Worm (Caenorhabditis elegans): ENCODE data around the gene col-12.
A peak's percentile ranks its signal among the peaks of the same experiment; 100 is the strongest.

col-12 gene

DNA sequence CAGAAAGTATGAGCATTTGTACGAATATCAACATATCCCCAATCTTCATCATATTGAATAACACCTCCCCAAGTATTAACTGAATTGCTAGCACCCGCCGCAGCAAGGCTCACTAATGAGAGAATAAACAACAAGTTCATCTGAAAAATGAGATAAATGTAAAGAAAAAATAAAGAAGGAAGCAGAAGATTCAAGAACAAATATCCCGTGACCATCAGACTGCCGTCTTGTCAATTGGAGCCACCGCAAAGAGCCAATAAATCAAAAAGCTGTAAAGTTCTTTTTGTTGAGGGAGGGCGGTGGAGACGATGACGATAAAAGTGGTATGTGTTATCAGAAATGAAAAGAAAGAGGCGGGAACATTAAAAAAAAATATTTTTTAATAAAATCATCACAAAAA lies 28.5 kb upstream of the col-12 start, which contains the start of gene Y32F6A.5:
Y32F6A.5 (minus strand) TSS at position 140 of the 400 bp plus-strand sequence.
- TF ChIP-seq dmd-8 (GFP tag; IDR thresholded peaks at IDR 0.05) (no peak), mdt-29 (GFP tag; IDR thresholded peaks at IDR 0.05) (peak; percentile 71; the same call in 1 of the 2 replicates), nhr-11 (tag; optimal IDR thresholded peaks at IDR 0.05) (peak; percentile 51), unc-62 (GFP tag; optimal IDR thresholded peaks at IDR 0.05 in 1 of 2) (peak in 1 of 2 experiments; percentile 3), unc-62 (tag; optimal IDR thresholded peaks at IDR 0.05) (no peak), php-3 (GFP tag; IDR thresholded peaks at IDR 0.05) (no peak), nhr-41 (GFP tag; IDR thresholded peaks at IDR 0.05) (no peak), hif-1 (tag; optimal IDR thresholded peaks at IDR 0.05) (peak in 1 of 2 experiments; percentile 24), nhr-28 (tag; optimal IDR thresholded peaks at IDR 0.05) (no peak), Y5F2A.4 (GFP tag; optimal IDR thresholded peaks at IDR 0.05) (no peak), mxl-2 (GFP tag; conservative IDR thresholded peaks at IDR 0.05) (no peak), zip-11 (GFP tag; IDR thresholded peaks at IDR 0.05) (no peak), lsy-2 (tag; optimal IDR thresholded peaks at IDR 0.05) (peak in 1 of 2 experiments; percentile 2), fkh-10 (GFP tag; optimal IDR thresholded peaks at IDR 0.05) (no peak), hlh-11 (tag; optimal IDR thresholded peaks at IDR 0.05) (peak; percentile 54), daf-16 (GFP tag; optimal IDR thresholded peaks at IDR 0.05) (peak in 1 of 2 experiments; percentile 74), daf-16 (tag; optimal IDR thresholded peaks at IDR 0.05) (no peak), ceh-20 (GFP tag; IDR thresholded peaks at IDR 0.05) (peak; percentile 65)

DNA sequence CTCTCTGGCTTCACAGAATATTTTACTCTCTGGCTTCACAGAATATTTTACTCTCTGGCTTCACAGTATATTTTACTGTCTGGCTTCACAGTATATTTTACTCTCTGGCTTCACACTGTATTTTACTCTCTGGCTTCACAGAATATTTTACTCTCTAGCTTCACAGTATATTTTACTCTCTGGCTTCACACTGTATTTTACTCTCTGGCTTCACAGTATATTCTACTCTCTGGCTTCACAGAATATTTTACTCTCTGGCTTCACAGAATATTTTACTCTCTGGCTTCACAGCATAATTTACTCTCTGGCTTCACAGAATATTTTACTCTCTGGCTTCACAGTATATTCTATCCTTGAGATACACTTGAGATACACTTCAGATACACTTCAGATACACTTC lies 25.4 kb upstream of the col-12 start:
- TF ChIP-seq ctbp-1 (GFP tag; IDR thresholded peaks at IDR 0.05) (0 out of 2 replicates have a peak, but pooled peaks have one; percentile 11), lim-7 (GFP tag; IDR thresholded peaks at IDR 0.05) (peak; percentile 62; the same call in 1 of the 2 replicates), lin-1 (GFP tag; IDR thresholded peaks at IDR 0.05) (0 out of 2 replicates have a peak, but pooled peaks have one; percentile 16), F26F4.8 (GFP tag; conservative IDR thresholded peaks at IDR 0.05) (peak; percentile 89), Y105C5A.15 (GFP tag; IDR thresholded peaks at IDR 0.05) (peak; percentile 61; the same call in 1 of the 2 replicates), mxl-2 (GFP tag; conservative IDR thresholded peaks at IDR 0.05) (0 out of 2 replicates have a peak, but pooled peaks have one; percentile 22), madf-5 (GFP tag; IDR thresholded peaks at IDR 0.05) (peak in 1 of 2 experiments; percentile 74; a peak in 1 of 4 replicates)

DNA sequence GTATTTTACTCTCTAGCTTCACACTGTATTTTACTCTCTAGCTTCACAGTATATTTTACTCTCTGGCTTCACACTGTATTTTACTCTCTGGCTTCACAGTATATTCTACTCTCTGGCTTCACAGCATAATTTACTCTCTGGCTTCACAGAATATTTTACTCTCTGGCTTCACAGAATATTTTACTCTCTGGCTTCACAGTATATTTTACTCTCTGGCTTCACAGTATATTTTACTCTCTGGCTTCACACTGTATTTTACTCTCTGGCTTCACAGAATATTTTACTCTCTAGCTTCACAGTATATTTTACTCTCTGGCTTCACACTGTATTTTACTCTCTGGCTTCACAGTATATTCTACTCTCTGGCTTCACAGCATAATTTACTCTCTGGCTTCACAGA lies 24.9 kb upstream of the col-12 start:
- 0 out of 2 replicates have a peak, but pooled peaks have one; percentile 9 for TF ChIP-seq dmd-6 (GFP tag; IDR thresholded peaks at IDR 0.05)

DNA sequence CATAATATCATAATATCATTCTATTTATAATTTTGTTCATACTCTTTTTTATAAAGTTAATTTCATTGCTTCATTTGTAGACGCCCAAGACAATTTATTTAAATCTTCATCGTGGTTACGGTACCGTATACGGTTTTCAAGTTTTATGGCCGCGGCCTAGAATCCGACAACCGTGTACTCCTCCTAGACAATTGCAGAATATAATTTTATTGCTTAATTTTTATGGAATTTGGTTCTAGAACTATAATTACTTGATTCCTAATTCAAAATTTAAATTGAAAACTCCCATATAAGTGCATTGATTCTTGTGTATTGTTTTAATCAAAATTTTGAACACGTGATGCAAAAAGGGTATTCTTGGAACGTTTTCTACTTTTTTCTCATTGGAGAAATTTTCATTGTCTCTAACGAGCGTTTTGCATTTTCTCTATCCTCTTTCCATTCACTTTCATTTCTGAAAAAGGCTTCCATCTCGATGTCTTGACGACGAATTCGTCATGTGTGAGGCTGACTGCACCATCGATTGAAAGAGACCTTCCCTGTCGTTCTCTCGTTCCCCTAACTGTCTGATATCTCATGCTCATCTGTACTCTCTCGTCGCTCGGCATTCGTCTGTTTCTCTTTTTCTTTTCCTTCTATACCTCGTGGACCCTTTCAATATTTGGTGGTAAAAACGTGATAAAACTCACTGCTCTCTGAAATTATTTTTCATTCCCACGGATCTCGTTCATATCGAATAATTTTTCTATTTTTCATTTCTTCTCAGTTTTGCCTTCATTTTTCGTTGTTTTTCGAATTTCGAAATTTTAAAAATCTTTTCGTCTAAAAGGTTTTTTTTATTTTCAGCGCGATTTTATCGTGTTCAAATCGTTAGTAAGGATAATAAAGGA lies 16.4 kb upstream of the col-12 start, which contains the start of gene pap-1:
pap-1 (plus strand) TSS at position 840 of the 890 bp plus-strand sequence.
- TF ChIP-seq mxl-3 (GFP tag; optimal IDR thresholded peaks at IDR 0.05) (peak; percentile 28), lim-7 (GFP tag; IDR thresholded peaks at IDR 0.05) (no peak), aha-1 (tag) (peak; percentile 15), mes-2 (tag; optimal IDR thresholded peaks at IDR 0.05; ENCODE audit: poor library complexity, severe bottlenecking) (peak; percentile 75), hlh-11 (tag; optimal IDR thresholded peaks at IDR 0.05) (peak; percentile 57), lsy-2 (tag; optimal IDR thresholded peaks at IDR 0.05) (peak in 1 of 2 experiments; percentile 36), lin-38 (GFP tag; IDR thresholded peaks at IDR 0.05) (peak; percentile 20; the same call in 1 of the 2 replicates), nhr-25 (tag; optimal IDR thresholded peaks at IDR 0.05; ENCODE audit: borderline replicate concordance, insufficient read depth) (no peak), T20F7.1 (GFP tag; optimal IDR thresholded peaks at IDR 0.05) (no peak), unc-130 (GFP tag; optimal IDR thresholded peaks at IDR 0.05) (peak; percentile 6), hlh-30 (tag; optimal IDR thresholded peaks at IDR 0.05; ENCODE audit: insufficient read depth) (peak; percentile 95), mdl-1 (tag; optimal IDR thresholded peaks at IDR 0.05) (peak in 1 of 2 experiments; percentile 67), mxl-2 (GFP tag; conservative IDR thresholded peaks at IDR 0.05) (no peak), R02D3.7 (tag; optimal IDR thresholded peaks at IDR 0.05) (no peak), hmg-1.1 (GFP tag; IDR thresholded peaks at IDR 0.05) (no peak), ceh-28 (tag; optimal IDR thresholded peaks at IDR 0.05) (peak; percentile 59), vab-7 (GFP tag; IDR thresholded peaks at IDR 0.05) (no peak), nhr-42 (GFP tag; IDR thresholded peaks at IDR 0.05) (no peak), saeg-2 (GFP tag; IDR thresholded peaks at IDR 0.05) (no peak), hif-1 (tag; optimal IDR thresholded peaks at IDR 0.05) (peak in 1 of 2 experiments; percentile 25), nhr-10 (tag; optimal IDR thresholded peaks at IDR 0.05) (no peak)
